Worm (Caenorhabditis elegans) whole organism, L1 larva: ENCODE results near the gene kin-2.

ENCODE experiments used
- C04F5.9 ChIP-seq: sonication (generic microtip); optimal IDR thresholded peaks from 2 replicates; lab custom pipeline; 2016; ENCODE audit warnings: missing genetic modification characterization, missing compliant biosample characterization
- aha-1 ChIP-seq: fragments of 150-350 bp; optimal IDR thresholded peaks from 2 replicates; lab custom pipeline; 2014; ENCODE audit warnings: missing biosample characterization, missing genetic modification characterization
- alr-1 ChIP-seq: fragments of 200-800 bp; sonication (Bioruptor generic); optimal IDR thresholded peaks from 2 replicates; lab custom pipeline; 2018; ENCODE audit warnings: borderline replicate concordance, mild to moderate bottlenecking, missing genetic modification characterization, missing compliant biosample characterization
- ama-1 ChIP-seq: fragments of 150-350 bp; optimal IDR thresholded peaks from 2 replicates; lab custom pipeline; 2014
- ceh-8 ChIP-seq: fragments of 200-800 bp; sonication (Bioruptor generic); optimal IDR thresholded peaks from 2 replicates; lab custom pipeline; 2018; ENCODE audit warnings: mild to moderate bottlenecking, missing genetic modification characterization, moderate library complexity, missing compliant biosample characterization
- ceh-82 ChIP-seq, 3 experiments: fragments of 150-350 bp in 1 of 3; sonication (generic microtip) in 2 of 3; optimal IDR thresholded peaks; 2 replicates each; lab custom pipeline; 2014 to 2017; ENCODE audit warnings: missing biosample characterization in 3 of 3, missing genetic modification characterization in 3 of 3
- ces-1 ChIP-seq: fragments of 150-350 bp; optimal IDR thresholded peaks from 2 replicates; lab custom pipeline; 2014; ENCODE audit warnings: missing biosample characterization, missing genetic modification reagents, missing genetic modification characterization
- dpl-1 ChIP-seq, 3 experiments: fragments of 150-350 bp in 2 of 3; sonication (generic microtip) in 1 of 3; optimal IDR thresholded peaks; 2 replicates each; lab custom pipeline; 2014 to 2017; ENCODE audit warnings: missing biosample characterization in 3 of 3, missing genetic modification characterization in 3 of 3, missing genetic modification reagents in 3 of 3
- efl-3 ChIP-seq: fragments of 200-800 bp; sonication (Bioruptor generic); optimal IDR thresholded peaks from 2 replicates; lab custom pipeline; 2018; ENCODE audit warnings: mild to moderate bottlenecking, missing genetic modification characterization, missing compliant biosample characterization
- elt-2 ChIP-seq: sonication (generic microtip); optimal IDR thresholded peaks from 2 replicates; lab custom pipeline; 2016; ENCODE audit warnings: missing genetic modification characterization, mild to moderate bottlenecking, inconsistent platforms, missing compliant biosample characterization, missing genetic modification reagents
- elt-3 ChIP-seq, 6 experiments: fragments of 150-350 bp in 1 of 6; sonication (generic microtip); optimal IDR thresholded peaks; 2 replicates each; lab custom pipeline; 2017 to 2018; ENCODE audit warnings: missing biosample characterization in 6 of 6, missing genetic modification characterization in 6 of 6, inconsistent platforms in 1 of 6
- ets-5 ChIP-seq: fragments of 200-800 bp; sonication (Bioruptor generic); IDR thresholded peaks from 2 replicates; pipeline ENCODE4 v1.3.6; 2022; ENCODE audit warnings: missing genetic modification characterization, missing compliant biosample characterization
- fkh-10 ChIP-seq: sonication (generic microtip); optimal IDR thresholded peaks from 2 replicates; lab custom pipeline; 2017; ENCODE audit warnings: missing biosample characterization, missing genetic modification reagents, missing genetic modification characterization
- fkh-4 ChIP-seq: sonication (generic microtip); optimal IDR thresholded peaks from 2 replicates; lab custom pipeline; 2016; ENCODE audit warnings: missing compliant biosample characterization, missing genetic modification characterization, borderline replicate concordance
- fkh-8 ChIP-seq: sonication (generic microtip); optimal IDR thresholded peaks from 2 replicates; lab custom pipeline; 2016; ENCODE audit warnings: mild to moderate bottlenecking, missing genetic modification characterization, missing compliant biosample characterization
- hlh-17 ChIP-seq: fragments of 200-800 bp; sonication (Bioruptor generic); optimal IDR thresholded peaks from 2 replicates; lab custom pipeline; 2018; ENCODE audit warnings: missing genetic modification characterization, mild to moderate bottlenecking, missing compliant biosample characterization, moderate library complexity, borderline replicate concordance
- hpl-2 ChIP-seq: fragments of 150-350 bp; optimal IDR thresholded peaks from 2 replicates; lab custom pipeline; 2014; ENCODE audit warnings: missing biosample characterization, missing genetic modification reagents, missing genetic modification characterization
- isw-1 ChIP-seq: fragments of 200-800 bp; sonication (Bioruptor generic); IDR thresholded peaks from 2 replicates; pipeline ENCODE4 v1.3.6; 2022; ENCODE audit warnings: missing genetic modification characterization, missing compliant biosample characterization
- lin-15B ChIP-seq: fragments of 150-350 bp; sonication (generic microtip); optimal IDR thresholded peaks from 3 replicates; lab custom pipeline; 2014; ENCODE audit warnings: missing biosample characterization, missing genetic modification characterization
- lin-35 ChIP-seq, 2 experiments: fragments of 150-350 bp; optimal IDR thresholded peaks; 2 replicates each; lab custom pipeline; 2014; ENCODE audit warnings: missing biosample characterization in 2 of 2, missing genetic modification characterization in 2 of 2, missing genetic modification reagents in 2 of 2
- lin-39 ChIP-seq: fragments of 150-350 bp; optimal IDR thresholded peaks from 2 replicates; lab custom pipeline; 2014; ENCODE audit warnings: missing biosample characterization, missing genetic modification reagents, missing genetic modification characterization
- lsy-2 ChIP-seq, 2 experiments: fragments of 150-350 bp; optimal IDR thresholded peaks; 2 replicates each; lab custom pipeline; 2014; ENCODE audit warnings: missing biosample characterization in 2 of 2, missing genetic modification characterization in 2 of 2
- nhr-11 ChIP-seq: fragments of 150-350 bp; optimal IDR thresholded peaks from 2 replicates; lab custom pipeline; 2014; ENCODE audit warnings: missing biosample characterization, missing genetic modification characterization
- nhr-47 ChIP-seq: sonication (generic microtip); optimal IDR thresholded peaks from 2 replicates; lab custom pipeline; 2016; ENCODE audit warnings: mild to moderate bottlenecking, missing genetic modification characterization, moderate library complexity, missing compliant biosample characterization
- nhr-71 ChIP-seq: sonication (generic microtip); optimal IDR thresholded peaks from 2 replicates; lab custom pipeline; 2016; ENCODE audit warnings: mild to moderate bottlenecking, missing genetic modification characterization, moderate library complexity, missing compliant biosample characterization
- nhr-76 ChIP-seq: sonication (generic microtip); optimal IDR thresholded peaks from 2 replicates; lab custom pipeline; 2017; ENCODE audit warnings: missing biosample characterization, missing genetic modification characterization
- nhr-84 ChIP-seq: sonication (generic microtip); optimal IDR thresholded peaks from 2 replicates; lab custom pipeline; 2017; ENCODE audit warnings: missing biosample characterization, missing genetic modification characterization
- nhr-90 ChIP-seq: sonication (generic microtip); optimal IDR thresholded peaks from 2 replicates; lab custom pipeline; 2016; ENCODE audit warnings: mild to moderate bottlenecking, missing genetic modification characterization, missing compliant biosample characterization; ENCODE audit not compliant: poor library complexity
- pqm-1 ChIP-seq: sonication (generic microtip); optimal IDR thresholded peaks from 3 replicates; lab custom pipeline; 2017; ENCODE audit warnings: missing biosample characterization, missing genetic modification characterization
- snpc-4 ChIP-seq: fragments of 150-350 bp; optimal IDR thresholded peaks from 2 replicates; lab custom pipeline; 2014; ENCODE audit warnings: missing biosample characterization, missing genetic modification characterization
- snu-23 ChIP-seq: sonication (generic microtip); optimal IDR thresholded peaks from 2 replicates; lab custom pipeline; 2016; ENCODE audit warnings: missing genetic modification characterization, missing compliant biosample characterization
- sox-4 ChIP-seq: sonication (generic microtip); optimal IDR thresholded peaks from 2 replicates; lab custom pipeline; 2016; ENCODE audit warnings: missing genetic modification characterization, missing compliant biosample characterization
- sup-37 ChIP-seq: fragments of 200-800 bp; sonication (Bioruptor generic); optimal IDR thresholded peaks from 2 replicates; lab custom pipeline; 2018; ENCODE audit warnings: mild to moderate bottlenecking, missing genetic modification characterization, missing compliant biosample characterization
- swsn-7 ChIP-seq: sonication (generic microtip); optimal IDR thresholded peaks from 2 replicates; lab custom pipeline; 2016; ENCODE audit warnings: missing genetic modification characterization, missing compliant biosample characterization
- tlp-1 ChIP-seq: fragments of 150-350 bp; optimal IDR thresholded peaks from 2 replicates; lab custom pipeline; 2014; ENCODE audit warnings: missing biosample characterization, missing genetic modification characterization
- unc-130 ChIP-seq: fragments of 150-350 bp; optimal IDR thresholded peaks from 2 replicates; lab custom pipeline; 2017; ENCODE audit warnings: missing biosample characterization, missing genetic modification characterization, inconsistent platforms
- unc-30 ChIP-seq: sonication (generic microtip); optimal IDR thresholded peaks from 2 replicates; lab custom pipeline; 2017; ENCODE audit warnings: missing biosample characterization, missing genetic modification characterization
- unc-98 ChIP-seq: fragments of 200-800 bp; sonication (Bioruptor generic); IDR thresholded peaks from 2 replicates; pipeline ENCODE4 v1.3.6; 2022; ENCODE audit warnings: missing genetic modification characterization, missing compliant biosample characterization
- vab-15 ChIP-seq: sonication (generic microtip); optimal IDR thresholded peaks from 2 replicates; lab custom pipeline; 2017; ENCODE audit warnings: missing genotype, mild to moderate bottlenecking, missing genetic modification characterization, missing compliant biosample characterization
- zag-1 ChIP-seq: fragments of 150-350 bp; optimal IDR thresholded peaks from 2 replicates; lab custom pipeline; 2014; ENCODE audit warnings: missing biosample characterization, missing genetic modification characterization
- ztf-4 ChIP-seq: fragments of 150-350 bp; optimal IDR thresholded peaks from 2 replicates; lab custom pipeline; 2014; ENCODE audit warnings: missing biosample characterization, missing genetic modification characterization

kin-2 gene

ce11 chrX:5953174-5953573 is 24.5 kb downstream of the kin-2 start, which contains the start of the genes R07E4.5 and R07E4.3 (continued):
- TF ChIP-seq lin-15B (tag; lab: Kevin White, UChicago) (peak; percentile 70), alr-1 (tag; lab: Kevin White, UChicago) (no peak), zag-1 (tag; lab: Kevin White, UChicago) (no peak), dpl-1 (GFP tag; optimal IDR thresholded peaks at IDR 0.05; lab: Kevin White, UChicago) (peak; percentile 57 to 74 (median 71)), efl-3 (GFP tag; lab: Kevin White, UChicago) (no peak), ztf-4 (tag; lab: Kevin White, UChicago) (peak; percentile 0), tlp-1 (tag; lab: Kevin White, UChicago) (no peak), snu-23 (peak; percentile 86), lsy-2 (tag; optimal IDR thresholded peaks at IDR 0.05; lab: Kevin White, UChicago) (peak; percentile 60 to 87), vab-15 (tag; lab: Kevin White, UChicago) (no peak), hpl-2 (no peak), nhr-11 (tag; lab: Kevin White, UChicago) (no peak), sup-37 (no peak), hlh-17 (GFP tag; lab: Kevin White, UChicago) (no peak), sox-4 (tag; lab: Kevin White, UChicago) (no peak), nhr-71 (peak; percentile 81), unc-30 (tag; lab: Kevin White, UChicago) (no peak), lin-35 (GFP tag; optimal IDR thresholded peaks at IDR 0.05; lab: Kevin White, UChicago) (peak; percentile 80 to 87), aha-1 (no peak), elt-3 (tag; optimal IDR thresholded peaks at IDR 0.05; lab: Kevin White, UChicago) (peak in 2 of 6 experiments; percentile 12 to 76), ceh-8 (no peak), ets-5 (GFP tag; lab: Robert Waterston, UW) (no peak), nhr-76 (tag; lab: Kevin White, UChicago) (no peak), snpc-4 (tag; lab: Kevin White, UChicago) (no peak), nhr-47 (tag; lab: Kevin White, UChicago) (peak; percentile 71), ceh-82 (tag; optimal IDR thresholded peaks at IDR 0.05; lab: Kevin White, UChicago) (peak; percentile 40 to 79 (median 42)), fkh-8 (peak; percentile 65), ces-1 (no peak), unc-130 (peak; percentile 91)

ce11 chrX:5948769-5949168 is 28.9 kb downstream of the kin-2 start, which contains the start of gene mig-23:
Gene mig-23, minus strand, starts transcription at chrX:5948869.
- no peak for TF ChIP-seq fkh-4 (tag; lab: Kevin White, UChicago)
- no peak for TF ChIP-seq unc-98 (GFP tag; lab: Robert Waterston, UW)
- no peak for TF ChIP-seq nhr-84 (tag; lab: Kevin White, UChicago)
- no peak for TF ChIP-seq nhr-90
- no peak for TF ChIP-seq zag-1 (tag; lab: Kevin White, UChicago)
- TF ChIP-seq elt-2 (tag; lab: Kevin White, UChicago) = no peak
- TF ChIP-seq ama-1 (lab: Kevin White, UChicago) = no peak
- no peak for TF ChIP-seq lin-39 (tag; lab: Kevin White, UChicago)
- no peak for TF ChIP-seq C04F5.9 (tag; lab: Kevin White, UChicago)
- TF ChIP-seq pqm-1 (tag; lab: Kevin White, UChicago) = no peak
- TF ChIP-seq fkh-10 (GFP tag; lab: Kevin White, UChicago) = no peak
- no peak for TF ChIP-seq fkh-8
- no peak for TF ChIP-seq swsn-7 (tag; lab: Kevin White, UChicago)
- no peak for TF ChIP-seq alr-1 (tag; lab: Kevin White, UChicago)
- no peak for TF ChIP-seq nhr-47 (tag; lab: Kevin White, UChicago)
- no peak for TF ChIP-seq isw-1 (GFP tag; lab: Robert Waterston, UW)
